Worm (Caenorhabditis elegans): ENCODE measurements around the gene meg-2.

meg-2 gene

DNA sequence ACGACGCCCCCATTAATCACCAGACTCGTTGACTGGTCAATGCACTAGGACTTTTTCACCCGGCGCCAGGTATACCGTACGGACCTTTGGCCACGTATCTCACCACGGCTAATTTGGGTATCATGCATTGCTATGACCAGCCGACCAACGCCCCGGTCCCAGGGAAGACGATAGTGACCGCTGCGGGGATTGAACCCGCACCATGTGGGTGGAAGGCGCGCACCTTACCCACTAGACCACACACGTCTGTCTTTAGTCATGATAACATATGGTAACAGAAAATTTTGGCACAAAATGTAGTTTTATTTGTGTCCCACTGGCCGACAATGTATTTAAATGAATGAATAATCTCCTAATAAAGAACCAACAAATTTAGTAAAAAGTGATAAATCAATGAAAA lies 39.7 kb downstream of the meg-2 start:
- no peak for TF ChIP-seq pax-1 (tag; optimal IDR thresholded peaks at IDR 0.05)
- no peak for TF ChIP-seq pqm-1 (tag; optimal IDR thresholded peaks at IDR 0.05)
- no peak for TF ChIP-seq mec-3 (tag; optimal IDR thresholded peaks at IDR 0.05; ENCODE audit: borderline replicate concordance)
- TF ChIP-seq sdc-2 (tag; optimal IDR thresholded peaks at IDR 0.05), result no peak
- TF ChIP-seq unc-42 (tag; optimal IDR thresholded peaks at IDR 0.05), result no peak
- TF ChIP-seq hlh-6 (tag; optimal IDR thresholded peaks at IDR 0.05), result no peak
- TF ChIP-seq gmeb-2 (tag; optimal IDR thresholded peaks at IDR 0.05), result no peak
- no peak for TF ChIP-seq hlh-30 (tag; optimal IDR thresholded peaks at IDR 0.05; ENCODE audit: insufficient read depth)
- no peak for TF ChIP-seq ceh-31 (tag; optimal IDR thresholded peaks at IDR 0.05)
- TF ChIP-seq ref-2 (tag; optimal IDR thresholded peaks at IDR 0.05), result no peak
- TF ChIP-seq T23F11.4 (GFP tag; optimal IDR thresholded peaks at IDR 0.05), result no peak
- no peak for TF ChIP-seq ceh-19 (GFP tag; optimal IDR thresholded peaks at IDR 0.05)
- no peak for TF ChIP-seq fkh-6 (tag; optimal IDR thresholded peaks at IDR 0.05)
- TF ChIP-seq zip-5 (tag; optimal IDR thresholded peaks at IDR 0.05), result no peak
- no peak for TF ChIP-seq nhr-11 (tag; optimal IDR thresholded peaks at IDR 0.05)

DNA sequence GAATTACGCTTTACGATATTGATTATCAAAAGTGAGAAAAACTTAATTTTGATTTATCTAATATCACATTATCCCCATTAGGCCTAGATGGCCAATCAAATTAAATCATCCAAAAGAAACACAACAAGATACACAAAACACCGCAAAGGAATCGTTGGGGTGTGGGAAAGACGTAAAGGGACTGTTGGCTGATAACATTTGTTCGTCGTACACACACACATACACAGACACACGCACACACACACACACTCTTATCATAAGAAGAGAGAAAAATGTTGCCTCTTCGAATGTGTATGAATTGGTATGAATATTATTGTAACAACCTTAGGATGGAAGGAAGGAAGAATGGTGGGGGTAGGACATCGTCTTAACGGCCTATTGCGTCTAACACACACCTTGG lies 40.8 kb downstream of the meg-2 start:
- TF ChIP-seq ceh-19 (GFP tag; optimal IDR thresholded peaks at IDR 0.05) (no peak), C38D4.7 (GFP tag; optimal IDR thresholded peaks at IDR 0.05) (no peak), zip-5 (tag; optimal IDR thresholded peaks at IDR 0.05) (no peak), odd-2 (tag; optimal IDR thresholded peaks at IDR 0.05) (no peak), elt-2 (tag; optimal IDR thresholded peaks at IDR 0.05) (peak; percentile 85)

DNA sequence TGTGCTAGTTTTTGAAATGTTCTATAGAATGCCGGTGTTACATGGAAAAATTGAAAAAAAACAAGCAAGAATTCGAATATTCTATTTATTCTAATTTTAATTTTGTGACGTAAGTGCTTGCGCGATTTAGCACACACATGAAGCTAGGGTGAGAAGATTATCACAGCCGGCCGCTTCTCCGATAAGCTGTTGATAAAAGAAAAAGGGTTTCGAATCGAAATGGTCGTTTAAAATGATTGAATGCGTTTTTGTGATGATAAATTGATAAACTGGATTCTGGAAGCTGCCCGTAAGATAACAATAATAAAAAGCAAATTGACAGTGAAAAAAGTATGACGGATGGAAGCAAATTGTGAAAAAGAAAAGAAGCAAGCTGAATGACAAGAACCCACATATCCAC lies 41.8 kb downstream of the meg-2 start:
- TF ChIP-seq elt-2 (tag; optimal IDR thresholded peaks at IDR 0.05) (peak; percentile 57), lin-11 (tag; optimal IDR thresholded peaks at IDR 0.05) (no peak)

- TF ChIP-seq T23F11.4 (GFP tag; optimal IDR thresholded peaks at IDR 0.05) (no peak), unc-3 (GFP tag; conservative IDR thresholded peaks at IDR 0.05) (no peak), unc-3 (tag; optimal IDR thresholded peaks at IDR 0.05) (no peak), lim-6 (tag; optimal IDR thresholded peaks at IDR 0.05) (no peak), che-1 (tag; optimal IDR thresholded peaks at IDR 0.05) (no peak), unc-86 (tag; optimal IDR thresholded peaks at IDR 0.05) (no peak), madf-2 (tag; optimal IDR thresholded peaks at IDR 0.05) (no peak), ama-1 (optimal IDR thresholded peaks at IDR 0.05) (no peak), ceh-24 (tag; optimal IDR thresholded peaks at IDR 0.05) (no peak), nhr-11 (tag; optimal IDR thresholded peaks at IDR 0.05) (no peak), odd-2 (tag; optimal IDR thresholded peaks at IDR 0.05) (no peak), pag-3 (tag; optimal IDR thresholded peaks at IDR 0.05; ENCODE audit: borderline replicate concordance) (no peak), ets-4 (tag; optimal IDR thresholded peaks at IDR 0.05) (no peak)
These were observed 43.3 kb downstream of the meg-2 start, which contains the start of gene hlb-1 for ce11 chrX:13882639-13883038. TSS of gene hlb-1 (minus strand) at chrX:13882739.

DNA sequence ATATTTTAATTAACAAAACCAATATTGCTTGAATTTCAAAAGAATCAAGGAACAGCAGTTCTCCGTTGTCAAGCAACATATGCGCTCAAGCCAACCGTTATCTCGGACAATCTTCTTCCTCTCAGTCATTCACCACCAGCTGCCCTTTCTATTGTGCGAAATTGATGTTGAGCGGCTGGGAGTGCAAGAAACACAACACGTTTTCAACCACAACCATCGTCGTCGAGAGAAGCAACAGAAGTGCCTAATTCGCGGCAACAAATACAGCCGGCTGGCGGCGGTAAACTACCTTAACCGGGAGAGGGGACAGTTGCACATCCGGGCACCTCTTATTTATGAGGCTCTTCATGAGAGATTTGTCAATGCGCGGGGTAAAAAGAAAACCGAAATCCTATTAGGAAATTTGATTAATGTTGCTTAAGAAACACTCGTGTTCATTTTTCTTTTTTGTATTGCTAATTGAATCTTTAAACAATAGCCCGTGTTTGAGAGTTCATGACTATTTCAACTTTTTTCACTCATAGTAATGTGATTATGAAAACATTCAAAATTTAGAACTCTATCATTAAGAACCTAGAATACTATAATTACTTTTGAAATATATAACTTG lies 44.1 kb downstream of the meg-2 start:
- TF ChIP-seq ceh-48 (tag; optimal IDR thresholded peaks at IDR 0.05) (no peak), pros-1 (tag; optimal IDR thresholded peaks at IDR 0.05) (no peak), ceh-19 (GFP tag; optimal IDR thresholded peaks at IDR 0.05) (no peak), elt-2 (tag; optimal IDR thresholded peaks at IDR 0.05) (no peak), madf-2 (tag; optimal IDR thresholded peaks at IDR 0.05) (no peak), pha-2 (tag; optimal IDR thresholded peaks at IDR 0.05) (no peak), ceh-31 (tag; optimal IDR thresholded peaks at IDR 0.05) (peak; percentile 7), hlh-6 (tag; optimal IDR thresholded peaks at IDR 0.05) (no peak), ama-1 (optimal IDR thresholded peaks at IDR 0.05) (no peak), zip-5 (tag; optimal IDR thresholded peaks at IDR 0.05) (no peak), ref-2 (tag; optimal IDR thresholded peaks at IDR 0.05) (peak; percentile 15), unc-42 (tag; optimal IDR thresholded peaks at IDR 0.05) (peak; percentile 79), elt-4 (tag; optimal IDR thresholded peaks at IDR 0.05) (no peak), ceh-9 (tag; optimal IDR thresholded peaks at IDR 0.05) (no peak), C38D4.7 (GFP tag; optimal IDR thresholded peaks at IDR 0.05) (no peak), ceh-34 (tag; optimal IDR thresholded peaks at IDR 0.05) (no peak)

All from whole organism, late embryonic.